Worm (Caenorhabditis elegans): ENCODE measurements around the gene egl-19.
A peak's percentile ranks its signal among the peaks of the same experiment; 100 is the strongest.

The egl-19 gene

ce11 chrIV:7386835-7387551 lies 18.4 kb upstream of the egl-19 start (continued):
- TF ChIP-seq egl-13 (tag; optimal IDR thresholded peaks at IDR 0.05) = no peak
- peak; percentile 43 for TF ChIP-seq mep-1 (tag; optimal IDR thresholded peaks at IDR 0.05)
- TF ChIP-seq ces-1 (GFP tag; optimal IDR thresholded peaks at IDR 0.05) = no peak
- no peak for TF ChIP-seq sox-4 (tag; optimal IDR thresholded peaks at IDR 0.05)
- no peak for TF ChIP-seq unc-98 (GFP tag; IDR thresholded peaks at IDR 0.05)
- TF ChIP-seq unc-130 (tag; optimal IDR thresholded peaks at IDR 0.05) = no peak
- TF ChIP-seq swsn-7 (tag; optimal IDR thresholded peaks at IDR 0.05) = peak; percentile 68
- no peak for TF ChIP-seq sptf-1 (tag; optimal IDR thresholded peaks at IDR 0.05)
- TF ChIP-seq ceh-82 (tag; optimal IDR thresholded peaks at IDR 0.05) = peak; percentile 6 to 57 (median 8)
- TF ChIP-seq ama-1 (optimal IDR thresholded peaks at IDR 0.05) = no peak
- no peak for TF ChIP-seq C34B4.2 (tag; optimal IDR thresholded peaks at IDR 0.05)

- TF ChIP-seq nhr-71 (tag; optimal IDR thresholded peaks at IDR 0.05) (no peak), sup-37 (GFP tag; optimal IDR thresholded peaks at IDR 0.05) (no peak), lin-39 (tag; optimal IDR thresholded peaks at IDR 0.05) (no peak), ets-5 (GFP tag; IDR thresholded peaks at IDR 0.05) (no peak), elt-3 (tag; optimal IDR thresholded peaks at IDR 0.05) (no peak), Y116A8C.19 (tag; optimal IDR thresholded peaks at IDR 0.05; ENCODE audit: borderline replicate concordance) (no peak), lin-14 (GFP tag; optimal IDR thresholded peaks at IDR 0.05) (no peak), fkh-4 (tag; optimal IDR thresholded peaks at IDR 0.05; ENCODE audit: borderline replicate concordance) (no peak), elt-2 (tag; optimal IDR thresholded peaks at IDR 0.05) (no peak), F16B12.6 (tag; optimal IDR thresholded peaks at IDR 0.05) (no peak), mdl-1 (tag; optimal IDR thresholded peaks at IDR 0.05) (no peak), egl-27 (tag; optimal IDR thresholded peaks at IDR 0.05) (no peak)
Observed at ce11 chrIV:7388843-7389242, 16.5 kb upstream of the egl-19 start, which contains the start of gene mob-3. Gene mob-3 (minus strand): TSS chrIV:7388943.

DNA sequence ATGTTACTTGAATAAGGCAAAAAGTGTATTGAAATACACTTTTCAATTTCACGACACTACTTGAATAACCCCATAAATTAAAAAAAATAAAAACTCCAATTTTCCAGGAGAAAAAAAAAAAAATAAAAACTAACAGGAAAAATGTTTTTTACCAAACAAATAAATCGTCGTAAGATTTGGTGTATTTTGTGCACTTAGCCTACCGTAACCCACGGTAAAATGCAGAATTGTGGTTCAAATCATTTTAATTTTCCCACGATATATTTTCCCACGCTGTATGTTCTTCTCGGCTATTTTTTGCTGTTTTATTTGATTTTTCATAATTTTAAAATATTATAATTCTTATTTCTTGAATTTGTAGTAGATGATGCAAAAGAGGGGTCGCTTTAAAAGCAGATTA lies 15.7 kb upstream of the egl-19 start:
- TF ChIP-seq blmp-1 (tag; optimal IDR thresholded peaks at IDR 0.05) (no peak), mep-1 (tag; optimal IDR thresholded peaks at IDR 0.05) (no peak), nhr-47 (tag; optimal IDR thresholded peaks at IDR 0.05) (no peak), unc-86 (tag; optimal IDR thresholded peaks at IDR 0.05) (no peak), zag-1 (tag; optimal IDR thresholded peaks at IDR 0.05) (no peak), aha-1 (tag; optimal IDR thresholded peaks at IDR 0.05) (no peak), pag-3 (tag; optimal IDR thresholded peaks at IDR 0.05; ENCODE audit: borderline replicate concordance, insufficient read depth) (no peak), elt-3 (tag; optimal IDR thresholded peaks at IDR 0.05) (no peak), lin-39 (tag; optimal IDR thresholded peaks at IDR 0.05) (no peak), pqm-1 (tag; optimal IDR thresholded peaks at IDR 0.05) (no peak), mef-2 (tag; optimal IDR thresholded peaks at IDR 0.05) (no peak), unc-130 (tag; optimal IDR thresholded peaks at IDR 0.05) (no peak), elt-2 (tag; optimal IDR thresholded peaks at IDR 0.05) (no peak), dsc-1 (tag; optimal IDR thresholded peaks at IDR 0.05) (no peak), nhr-11 (tag; optimal IDR thresholded peaks at IDR 0.05) (no peak), Y116A8C.19 (tag; optimal IDR thresholded peaks at IDR 0.05; ENCODE audit: borderline replicate concordance) (no peak)

DNA sequence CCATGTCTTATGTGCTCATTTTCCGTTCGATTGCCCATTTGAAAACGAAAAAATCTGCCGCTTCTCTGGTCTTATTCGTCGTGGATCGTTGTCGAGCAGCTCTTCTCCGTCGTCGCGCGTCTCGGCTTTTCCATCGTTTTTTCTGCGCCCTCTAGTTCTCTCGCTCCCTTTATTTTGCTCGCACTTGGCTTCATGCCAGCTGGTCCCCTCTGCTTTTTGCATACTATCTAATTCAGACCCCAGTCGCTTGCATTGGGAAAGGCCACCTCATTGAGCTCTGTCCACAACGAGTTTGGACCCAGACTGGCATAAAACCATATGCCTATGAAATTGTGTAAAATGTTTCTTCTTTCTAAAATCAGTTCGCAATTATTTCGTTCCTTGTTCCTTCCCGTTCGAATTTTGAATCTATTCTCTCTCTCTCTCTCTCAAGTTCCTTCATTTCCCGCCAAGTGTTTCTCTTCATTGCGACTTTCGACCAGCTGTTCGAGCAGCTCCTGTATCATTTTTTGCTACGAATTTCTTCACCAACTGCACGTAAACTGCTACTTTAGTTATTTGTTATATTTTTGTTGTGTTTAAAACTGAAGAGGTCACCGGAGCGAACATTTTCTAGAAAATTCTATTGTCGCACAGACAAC lies 15.1 kb upstream of the egl-19 start:
- TF ChIP-seq Y116A8C.19 (tag; optimal IDR thresholded peaks at IDR 0.05; ENCODE audit: borderline replicate concordance) = no peak
- no peak for TF ChIP-seq nhr-28 (tag; optimal IDR thresholded peaks at IDR 0.05)
- no peak for TF ChIP-seq vab-15 (tag; optimal IDR thresholded peaks at IDR 0.05)
- TF ChIP-seq nhr-20 (tag; optimal IDR thresholded peaks at IDR 0.05) = peak; percentile 13
- TF ChIP-seq unc-98 (GFP tag; IDR thresholded peaks at IDR 0.05) = no peak
- no peak for TF ChIP-seq fos-1 (tag; optimal IDR thresholded peaks at IDR 0.05)
- TF ChIP-seq nhr-19 (GFP tag; conservative IDR thresholded peaks at IDR 0.05) = no peak
- no peak for TF ChIP-seq lin-39 (tag; optimal IDR thresholded peaks at IDR 0.05)
- TF ChIP-seq dpl-1 (GFP tag; optimal IDR thresholded peaks at IDR 0.05) = no peak
- TF ChIP-seq ztf-11 (tag; optimal IDR thresholded peaks at IDR 0.05) = no peak
- no peak for TF ChIP-seq hlh-4 (tag; optimal IDR thresholded peaks at IDR 0.05)
- TF ChIP-seq egl-13 (tag; optimal IDR thresholded peaks at IDR 0.05) = peak; percentile 39
- TF ChIP-seq fkh-10 (GFP tag; optimal IDR thresholded peaks at IDR 0.05) = no peak
- TF ChIP-seq unc-30 (tag; optimal IDR thresholded peaks at IDR 0.05) = no peak
- TF ChIP-seq lin-13 (GFP tag; optimal IDR thresholded peaks at IDR 0.05) = no peak
- no peak for TF ChIP-seq elt-2 (tag; optimal IDR thresholded peaks at IDR 0.05)
- no peak for TF ChIP-seq elt-3 (tag; optimal IDR thresholded peaks at IDR 0.05)
- no peak for TF ChIP-seq fkh-4 (tag; optimal IDR thresholded peaks at IDR 0.05; ENCODE audit: borderline replicate concordance)
- TF ChIP-seq pqm-1 (tag; optimal IDR thresholded peaks at IDR 0.05) = no peak
- TF ChIP-seq fkh-8 (tag; optimal IDR thresholded peaks at IDR 0.05) = peak; percentile 28

Measured in whole organism, L1 larva.